Fruit fly (Drosophila melanogaster) whole organism, embryonic: ENCODE measurements around the gene djl.

Source experiments
- B-H2 ChIP-seq: fragments of 200-800 bp; sonication (Bioruptor generic); optimal IDR thresholded peaks from 2 replicates; lab custom pipeline; 2018; ENCODE audit warnings: missing biosample characterization, mild to moderate bottlenecking, missing genetic modification characterization
- Bdp1 ChIP-seq: fragments of 200-800 bp; sonication (Bioruptor generic); optimal IDR thresholded peaks from 3 replicates; lab custom pipeline; 2016; ENCODE audit warnings: missing biosample characterization, missing genetic modification characterization
- CG1024 ChIP-seq: fragments of 200-800 bp; sonication (Bioruptor generic); IDR thresholded peaks from 2 replicates; pipeline ENCODE4 v1.3.6; 2022; ENCODE audit warnings: missing biosample characterization, missing genetic modification characterization
- CG10267 ChIP-seq: fragments of 200-800 bp; sonication (Bioruptor generic); optimal IDR thresholded peaks from 2 replicates; lab custom pipeline; 2018; ENCODE audit warnings: missing biosample characterization, mild to moderate bottlenecking, missing genetic modification characterization, moderate library complexity
- CG10431 ChIP-seq: fragments of 200-800 bp; sonication (Bioruptor generic); optimal IDR thresholded peaks from 3 replicates; lab custom pipeline; 2018; ENCODE audit warnings: missing biosample characterization, mild to moderate bottlenecking, missing genetic modification characterization
- CG12071 ChIP-seq: fragments of 200-800 bp; sonication (Bioruptor generic); optimal IDR thresholded peaks from 3 replicates; lab custom pipeline; 2018; ENCODE audit warnings: missing biosample characterization, mild to moderate bottlenecking, missing genetic modification characterization
- CG1233 ChIP-seq: fragments of 200-800 bp; sonication (Bioruptor generic); optimal IDR thresholded peaks from 4 replicates; lab custom pipeline; 2018; ENCODE audit warnings: missing biosample characterization, mild to moderate bottlenecking, missing genetic modification characterization
- CG12391 ChIP-seq: fragments of 200-800 bp; sonication (Bioruptor generic); optimal IDR thresholded peaks from 3 replicates; lab custom pipeline; 2018; ENCODE audit warnings: missing biosample characterization, mild to moderate bottlenecking, missing genetic modification characterization, moderate library complexity
- CG13624 ChIP-seq: fragments of 200-800 bp; sonication (Bioruptor generic); optimal IDR thresholded peaks from 2 replicates; lab custom pipeline; 2016; ENCODE audit warnings: missing biosample characterization, missing genetic modification characterization
- CG15269 ChIP-seq: fragments of 200-800 bp; sonication (Bioruptor generic); optimal IDR thresholded peaks from 2 replicates; lab custom pipeline; 2018; ENCODE audit warnings: missing biosample characterization, mild to moderate bottlenecking, missing genetic modification characterization, moderate library complexity
- CG15514 ChIP-seq: fragments of 200-800 bp; sonication (Bioruptor generic); optimal IDR thresholded peaks from 3 replicates; lab custom pipeline; 2017; ENCODE audit warnings: missing biosample characterization, missing genetic modification characterization, mild to moderate bottlenecking, moderate library complexity, missing genetic modification reagents
- CG17359 ChIP-seq: fragments of 200-800 bp; sonication (Bioruptor generic); optimal IDR thresholded peaks from 3 replicates; lab custom pipeline; 2018; ENCODE audit warnings: missing biosample characterization, mild to moderate bottlenecking, missing genetic modification characterization, moderate library complexity
- CG17829 ChIP-seq: fragments of 200-800 bp; optimal IDR thresholded peaks from 2 replicates; lab custom pipeline; 2019; ENCODE audit warnings: missing biosample characterization, mild to moderate bottlenecking, missing genetic modification characterization, moderate library complexity
- CG17912 ChIP-seq: fragments of 200-800 bp; sonication (Bioruptor generic); optimal IDR thresholded peaks from 2 replicates; lab custom pipeline; 2018; ENCODE audit warnings: missing biosample characterization, mild to moderate bottlenecking, missing genetic modification characterization
- CG18262 ChIP-seq: fragments of 200-800 bp; optimal IDR thresholded peaks from 3 replicates; lab custom pipeline; 2019; ENCODE audit warnings: missing biosample characterization, mild to moderate bottlenecking, missing genetic modification characterization, moderate library complexity
- CG2116 ChIP-seq: fragments of 200-800 bp; sonication (Bioruptor generic); optimal IDR thresholded peaks from 3 replicates; lab custom pipeline; 2018; ENCODE audit warnings: missing biosample characterization, mild to moderate bottlenecking, missing genetic modification characterization
- CG2120 ChIP-seq: fragments of 200-800 bp; sonication (Bioruptor generic); optimal IDR thresholded peaks from 3 replicates; lab custom pipeline; 2016; ENCODE audit warnings: missing biosample characterization, missing genetic modification characterization
- CG2129 ChIP-seq: fragments of 200-800 bp; sonication (Bioruptor generic); IDR thresholded peaks from 2 replicates; pipeline ENCODE4 v1.3.6; 2022; ENCODE audit warnings: missing biosample characterization, missing genetic modification characterization; ENCODE audit not compliant: partially characterized antibody
- CG32532 ChIP-seq: fragments of 200-800 bp; sonication (Bioruptor generic); IDR thresholded peaks from 2 replicates; pipeline ENCODE4 v1.3.6; 2022; ENCODE audit warnings: missing biosample characterization, missing genetic modification characterization
- CG3281 ChIP-seq: fragments of 200-800 bp; sonication (Bioruptor generic); optimal IDR thresholded peaks from 3 replicates; lab custom pipeline; 2017; ENCODE audit warnings: missing biosample characterization, mild to moderate bottlenecking, missing genetic modification characterization
- CG33557 ChIP-seq: fragments of 200-800 bp; sonication (Bioruptor generic); optimal IDR thresholded peaks from 2 replicates; lab custom pipeline; 2019; ENCODE audit warnings: missing biosample characterization, mild to moderate bottlenecking, missing genetic modification characterization, moderate library complexity
- CG7839 ChIP-seq: fragments of 200-800 bp; sonication (Bioruptor generic); optimal IDR thresholded peaks from 3 replicates; lab custom pipeline; 2018; ENCODE audit warnings: missing biosample characterization, mild to moderate bottlenecking, missing genetic modification characterization, moderate library complexity
- CG8290 ChIP-seq, 3 experiments: fragments of 200-800 bp; sonication (Bioruptor generic); optimal IDR thresholded peaks; 2 replicates each; lab custom pipeline; 2016 to 2019; ENCODE audit warnings: missing biosample characterization in 3 of 3, missing genetic modification characterization in 3 of 3, mild to moderate bottlenecking in 2 of 3, moderate library complexity in 1 of 3
- CTCF ChIP-seq: fragments of 200-800 bp; sonication (Bioruptor generic); optimal IDR thresholded peaks from 2 replicates; lab custom pipeline; 2017; ENCODE audit warnings: missing biosample characterization, mild to moderate bottlenecking, missing genetic modification characterization, moderate library complexity
- Camta ChIP-seq: fragments of 200-800 bp; sonication (Bioruptor generic); optimal IDR thresholded peaks from 2 replicates; lab custom pipeline; 2016; ENCODE audit warnings: missing biosample characterization, missing genetic modification characterization
- Dp ChIP-seq: fragments of 200-800 bp; sonication (Bioruptor generic); optimal IDR thresholded peaks from 2 replicates; lab custom pipeline; 2018; ENCODE audit warnings: missing biosample characterization, mild to moderate bottlenecking, missing genetic modification characterization, moderate library complexity
- HmgZ ChIP-seq: fragments of 200-800 bp; sonication (Bioruptor generic); optimal IDR thresholded peaks from 2 replicates; lab custom pipeline; 2018; ENCODE audit warnings: missing biosample characterization, mild to moderate bottlenecking, missing genetic modification characterization
- Hsf ChIP-seq: fragments of 200-800 bp; sonication (Bioruptor generic); optimal IDR thresholded peaks from 3 replicates; lab custom pipeline; 2016; ENCODE audit warnings: missing biosample characterization, missing genetic modification characterization
- Lhr ChIP-seq: fragments of 200-800 bp; sonication (Bioruptor generic); optimal IDR thresholded peaks from 3 replicates; lab custom pipeline; 2017; ENCODE audit warnings: mild to moderate bottlenecking, missing biosample characterization, missing genetic modification reagents, missing genetic modification characterization
- MBD-R2 ChIP-seq: fragments of 200-800 bp; sonication (Bioruptor generic); IDR thresholded peaks from 2 replicates; pipeline ENCODE4 v1.3.6; 2022; ENCODE audit warnings: missing biosample characterization, missing genetic modification characterization
- Med ChIP-seq: fragments of 200-800 bp; sonication (Bioruptor generic); peaks from one replicate; lab custom pipeline; 2016; ENCODE audit warnings: missing biosample characterization, missing genetic modification characterization, mild to moderate bottlenecking, inconsistent platforms, moderate library complexity
- Mes4 ChIP-seq: fragments of 200-800 bp; sonication (Bioruptor generic); optimal IDR thresholded peaks from 2 replicates; lab custom pipeline; 2016; ENCODE audit warnings: missing biosample characterization, missing genetic modification characterization
- NC2β ChIP-seq: fragments of 200-800 bp; sonication (Bioruptor generic); optimal IDR thresholded peaks from 2 replicates; lab custom pipeline; 2016; ENCODE audit warnings: missing biosample characterization, missing genetic modification characterization
- Pdp1 ChIP-seq, 2 experiments: fragments of 200-800 bp; sonication (Bioruptor generic); optimal IDR thresholded peaks; 3 replicates each; lab custom pipeline; 2016; ENCODE audit warnings: missing biosample characterization in 2 of 2, missing genetic modification characterization in 2 of 2, mild to moderate bottlenecking in 1 of 2, moderate library complexity in 1 of 2
- Ssrp ChIP-seq: fragments of 200-800 bp; sonication (Bioruptor generic); optimal IDR thresholded peaks from 2 replicates; lab custom pipeline; 2018; ENCODE audit warnings: missing biosample characterization, mild to moderate bottlenecking, missing genetic modification characterization, moderate library complexity
- Xbp1 ChIP-seq: fragments of 200-800 bp; sonication (Bioruptor generic); optimal IDR thresholded peaks from 3 replicates; lab custom pipeline; 2016; ENCODE audit warnings: missing biosample characterization, mild to moderate bottlenecking, missing genetic modification characterization
- cad ChIP-seq: fragments of >200 bp; optimal IDR thresholded peaks from 2 replicates; lab custom pipeline; 2017; ENCODE audit warnings: missing biosample characterization, missing genetic modification characterization
- caup ChIP-seq: fragments of 200-800 bp; sonication (Bioruptor generic); optimal IDR thresholded peaks from 3 replicates; lab custom pipeline; 2017; ENCODE audit warnings: missing biosample characterization, mild to moderate bottlenecking, missing genetic modification characterization, moderate library complexity; ENCODE audit not compliant: severe bottlenecking
- en ChIP-seq: fragments of 200-800 bp; sonication (Bioruptor generic); optimal IDR thresholded peaks from 2 replicates; lab custom pipeline; 2016; ENCODE audit warnings: missing biosample characterization, missing genetic modification characterization
- grau ChIP-seq: fragments of 200-800 bp; optimal IDR thresholded peaks from 3 replicates; lab custom pipeline; 2019; ENCODE audit warnings: missing biosample characterization, mild to moderate bottlenecking, missing genetic modification characterization, moderate library complexity
- gro ChIP-seq: fragments of 200-800 bp; sonication (Bioruptor generic); optimal IDR thresholded peaks from 2 replicates; lab custom pipeline; 2016; ENCODE audit warnings: missing biosample characterization, missing genetic modification characterization
- hkb ChIP-seq, 2 experiments: fragments of 200-800 bp in 1 of 2; fragments of >200 bp in 1 of 2; sonication (Bioruptor generic) in 1 of 2; IDR thresholded peaks in 1 of 2; optimal IDR thresholded peaks in 1 of 2; 2 replicates each; pipeline versions ENCODE4 v1.3.6 to Lab custom; 2017 to 2022; ENCODE audit warnings: missing biosample characterization in 1 of 2, missing genetic modification characterization in 1 of 2
- insv ChIP-seq, 2 experiments: fragments of 200-800 bp; sonication (Bioruptor generic); optimal IDR thresholded peaks; 3 replicates each; lab custom pipeline; 2016 to 2018; ENCODE audit warnings: missing biosample characterization in 2 of 2, missing genetic modification characterization in 2 of 2
- lab ChIP-seq: fragments of 200-800 bp; sonication (Bioruptor generic); optimal IDR thresholded peaks from 3 replicates; lab custom pipeline; 2017; ENCODE audit warnings: missing biosample characterization, missing genetic modification characterization, mild to moderate bottlenecking, moderate library complexity, missing genetic modification reagents
- pfk ChIP-seq: fragments of 200-800 bp; sonication (Bioruptor generic); optimal IDR thresholded peaks from 2 replicates; lab custom pipeline; 2018; ENCODE audit warnings: missing biosample characterization, mild to moderate bottlenecking, missing genetic modification characterization, moderate library complexity
- pum ChIP-seq: fragments of 200-800 bp; sonication (Bioruptor generic); optimal IDR thresholded peaks from 2 replicates; lab custom pipeline; 2016; ENCODE audit warnings: missing biosample characterization, missing genetic modification characterization
- sug ChIP-seq: fragments of 200-800 bp; optimal IDR thresholded peaks from 2 replicates; lab custom pipeline; 2019; ENCODE audit warnings: missing biosample characterization, mild to moderate bottlenecking, missing genetic modification characterization, moderate library complexity
- tap ChIP-seq: fragments of 200-800 bp; optimal IDR thresholded peaks from 3 replicates; lab custom pipeline; 2019; ENCODE audit warnings: missing biosample characterization, mild to moderate bottlenecking, missing genetic modification characterization, moderate library complexity
- tin ChIP-seq: fragments of 200-800 bp; sonication (Bioruptor generic); optimal IDR thresholded peaks from 3 replicates; lab custom pipeline; 2016; ENCODE audit warnings: missing biosample characterization, missing genetic modification characterization

Gene djl

dm6 chr3R:7081972-7082371 is 21.4 kb downstream of the djl start, which contains the start of gene Dpck (continued):
- TF ChIP-seq NC2β: peak; percentile 42
- peak; percentile 38 for TF ChIP-seq CG17829 (tag; lab: Kevin White, UChicago)
- TF ChIP-seq grau: peak; percentile 33
- peak; percentile 8 for TF ChIP-seq CG7839
- TF ChIP-seq CG12391: peak; percentile 49
- peak; percentile 10 for TF ChIP-seq tin
- TF ChIP-seq caup (GFP tag; lab: Kevin White, UChicago): peak; percentile 17
- TF ChIP-seq CG3281 (GFP tag; lab: Kevin White, UChicago): peak; percentile 1
- TF ChIP-seq CG8290 (GFP tag; optimal IDR thresholded peaks at IDR 0.05; lab: Kevin White, UChicago): peak; percentile 22
- peak; percentile 23 to 54 for TF ChIP-seq CG8290 (tag; optimal IDR thresholded peaks at IDR 0.05; lab: Kevin White, UChicago)
- no peak for TF ChIP-seq Camta (GFP tag; lab: Kevin White, UChicago)
- peak; percentile 27 for TF ChIP-seq CG17359 (tag; lab: Kevin White, UChicago)
- TF ChIP-seq Ssrp: no peak
- TF ChIP-seq B-H2 (GFP tag; lab: Kevin White, UChicago): peak; percentile 22
- peak in 1 of 2 experiments; percentile 45 for TF ChIP-seq Pdp1 (GFP tag; optimal IDR thresholded peaks at IDR 0.05; lab: Kevin White, UChicago)
- peak; percentile 19 for TF ChIP-seq Xbp1 (GFP tag; lab: Kevin White, UChicago)
- peak; percentile 31 for TF ChIP-seq lab (GFP tag; lab: Kevin White, UChicago)
- peak; percentile 4 for TF ChIP-seq CG12071 (GFP tag; lab: Kevin White, UChicago)
- TF ChIP-seq Mes4 (GFP tag; lab: Kevin White, UChicago): peak; percentile 4
- peak; percentile 29 for TF ChIP-seq HmgZ
- TF ChIP-seq pfk (GFP tag; lab: Kevin White, UChicago): peak; percentile 37
- TF ChIP-seq Bdp1: no peak
- TF ChIP-seq CG1233 (GFP tag; lab: Kevin White, UChicago): peak; percentile 16
- TF ChIP-seq insv (GFP tag; optimal IDR thresholded peaks at IDR 0.05; lab: Kevin White, UChicago): peak in 1 of 2 experiments; percentile 16
- TF ChIP-seq CG15514 (GFP tag; lab: Kevin White, UChicago): peak; percentile 2
- TF ChIP-seq CG15269 (tag; lab: Kevin White, UChicago): peak; percentile 36
- TF ChIP-seq Lhr: peak; percentile 60
- peak; percentile 16 for TF ChIP-seq CG10431
- peak; percentile 44 for TF ChIP-seq CG2120 (GFP tag; lab: Kevin White, UChicago)
- TF ChIP-seq gro (GFP tag; lab: Kevin White, UChicago): peak; percentile 32
- TF ChIP-seq sug (tag; lab: Kevin White, UChicago): peak; percentile 47
- TF ChIP-seq CG2116 (GFP tag; lab: Kevin White, UChicago): peak; percentile 19
- TF ChIP-seq tap (tag; lab: Kevin White, UChicago): no peak
- no peak for TF ChIP-seq CG2129
- peak; percentile 22 for TF ChIP-seq CG33557 (GFP tag; lab: Kevin White, UChicago)
- peak; percentile 46 for TF ChIP-seq CG13624 (GFP tag; lab: Kevin White, UChicago)
- TF ChIP-seq en (GFP tag; lab: Kevin White, UChicago): peak; percentile 32
- peak; percentile 48 for TF ChIP-seq CG10267 (tag; lab: Kevin White, UChicago)
- TF ChIP-seq CG1024: no peak
- no peak for TF ChIP-seq CG17912 (GFP tag; lab: Kevin White, UChicago)
- peak; percentile 72 for TF ChIP-seq MBD-R2 (GFP tag; lab: Robert Waterston, UW)
- no peak for TF ChIP-seq cad (GFP tag; lab: Kevin White, UChicago)
- peak; percentile 25 for TF ChIP-seq Hsf (GFP tag; lab: Kevin White, UChicago)
- no peak for TF ChIP-seq CG32532 (GFP tag; lab: Robert Waterston, UW)
- TF ChIP-seq CTCF (GFP tag; lab: Kevin White, UChicago): peak; percentile 14
- peak; percentile 28 for TF ChIP-seq CG18262
- TF ChIP-seq hkb (optimal IDR thresholded peaks at IDR 0.05; lab: Kevin White, UChicago): no peak
- TF ChIP-seq hkb (GFP tag; IDR thresholded peaks at IDR 0.05; lab: Robert Waterston, UW): 0 out of 2 replicates have a peak, but pooled peaks have one; percentile 21
- TF ChIP-seq pum (GFP tag; lab: Kevin White, UChicago): peak; percentile 1
- TF ChIP-seq Dp: peak; percentile 47
- TF ChIP-seq Med (GFP tag; lab: Kevin White, UChicago): peak; percentile 80
